Worm (Caenorhabditis elegans) whole organism, L4 larva: ENCODE data around the gene twk-13.

Experiments used
- D1046.2 ChIP-seq: fragments of 200-800 bp; sonication (Bioruptor generic); IDR thresholded peaks from 2 replicates; pipeline ENCODE4 v1.3.6; 2022; ENCODE audit warnings: missing genetic modification characterization, missing compliant biosample characterization
- F10B5.3 ChIP-seq: sonication (generic microtip); optimal IDR thresholded peaks from 2 replicates; lab custom pipeline; 2016; ENCODE audit warnings: mild to moderate bottlenecking, missing genetic modification characterization, missing compliant biosample characterization
- F26F4.8 ChIP-seq: fragments of 200-800 bp; sonication (Bioruptor generic); conservative IDR thresholded peaks from 2 replicates; pipeline ENCODE4 v1.3.6; 2022; ENCODE audit warnings: missing genetic modification characterization, missing compliant biosample characterization
- F37D6.2 ChIP-seq: sonication (generic microtip); optimal IDR thresholded peaks from 2 replicates; lab custom pipeline; 2016; ENCODE audit warnings: mild to moderate bottlenecking, missing genetic modification characterization, missing compliant biosample characterization
- F44E2.7 ChIP-seq: fragments of 200-800 bp; sonication (Bioruptor generic); IDR thresholded peaks from 2 replicates; pipeline ENCODE4 v2.1.2; 2022; ENCODE audit warnings: missing genetic modification characterization, missing compliant biosample characterization
- T20F7.1 ChIP-seq: fragments of 200-800 bp; sonication (Bioruptor generic); optimal IDR thresholded peaks from 2 replicates; lab custom pipeline; 2018; ENCODE audit warnings: mild to moderate bottlenecking, missing genetic modification characterization, missing compliant biosample characterization
- Y5F2A.4 ChIP-seq: fragments of 200-800 bp; sonication (Bioruptor generic); optimal IDR thresholded peaks from 2 replicates; lab custom pipeline; 2018; ENCODE audit warnings: mild to moderate bottlenecking, missing genetic modification characterization, missing compliant biosample characterization
- ZK337.2 ChIP-seq: fragments of 200-800 bp; sonication (Bioruptor generic); IDR thresholded peaks from 2 replicates; pipeline ENCODE4 v1.3.6; 2022; ENCODE audit warnings: missing genetic modification reagents, missing genetic modification characterization, missing compliant biosample characterization
- arid-1 ChIP-seq: fragments of 200-800 bp; sonication (Bioruptor generic); conservative IDR thresholded peaks from 2 replicates; pipeline ENCODE4 v1.3.6; 2022; ENCODE audit warnings: missing genetic modification reagents, missing genetic modification characterization, missing compliant biosample characterization
- ceh-20 ChIP-seq: fragments of 200-800 bp; sonication (Bioruptor generic); IDR thresholded peaks from 2 replicates; pipeline ENCODE4 v1.3.6; 2022; ENCODE audit warnings: missing genetic modification reagents, missing genetic modification characterization, missing compliant biosample characterization
- ceh-44 ChIP-seq: fragments of 200-800 bp; sonication (Bioruptor generic); IDR thresholded peaks from 2 replicates; pipeline ENCODE4 v1.3.6; 2022; ENCODE audit warnings: missing genetic modification reagents, missing genetic modification characterization, missing compliant biosample characterization
- ctbp-1 ChIP-seq: fragments of 200-800 bp; sonication (Bioruptor generic); IDR thresholded peaks from 2 replicates; pipeline ENCODE4 v1.3.6; 2022; ENCODE audit warnings: missing genetic modification reagents, missing genetic modification characterization, missing compliant biosample characterization
- daf-16 ChIP-seq, 3 experiments: sonication (generic microtip); optimal IDR thresholded peaks; 2 replicates each; lab custom pipeline; 2016 to 2017; ENCODE audit warnings: missing genetic modification characterization in 3 of 3, missing genetic modification reagents in 3 of 3, mild to moderate bottlenecking in 2 of 3, missing compliant biosample characterization in 2 of 3, missing biosample characterization in 1 of 3, moderate library complexity in 1 of 3
- dmd-9 ChIP-seq: fragments of 200-800 bp; sonication (Bioruptor generic); IDR thresholded peaks from 2 replicates; pipeline ENCODE4 v1.3.6; 2022; ENCODE audit warnings: missing genetic modification reagents, missing genetic modification characterization, missing compliant biosample characterization
- dpl-1 ChIP-seq: fragments of 150-350 bp; optimal IDR thresholded peaks from 2 replicates; lab custom pipeline; 2014; ENCODE audit warnings: missing biosample characterization, missing genetic modification reagents, missing genetic modification characterization
- duxl-1 ChIP-seq: sonication (generic microtip); optimal IDR thresholded peaks from 2 replicates; lab custom pipeline; 2016; ENCODE audit warnings: mild to moderate bottlenecking, missing genetic modification characterization, moderate library complexity, missing compliant biosample characterization; ENCODE audit not compliant: poor library complexity
- dve-1 ChIP-seq: sonication (generic microtip); optimal IDR thresholded peaks from 2 replicates; lab custom pipeline; 2017; ENCODE audit warnings: antibody characterized with exemption, mild to moderate bottlenecking, missing genetic modification characterization, missing compliant biosample characterization; ENCODE audit not compliant: insufficient read depth
- egl-27 ChIP-seq: sonication (generic microtip); optimal IDR thresholded peaks from 3 replicates; lab custom pipeline; 2017; ENCODE audit warnings: missing biosample characterization, missing genetic modification reagents, missing genetic modification characterization
- hif-1 ChIP-seq, 2 experiments: sonication (generic microtip); optimal IDR thresholded peaks; 2 replicates each; lab custom pipeline; 2016 to 2017; ENCODE audit warnings: missing compliant biosample characterization in 2 of 2, missing genetic modification characterization in 2 of 2, missing genetic modification reagents in 2 of 2, missing genotype in 2 of 2, mild to moderate bottlenecking in 1 of 2
- hlh-30 ChIP-seq: sonication (generic microtip); optimal IDR thresholded peaks from 2 replicates; lab custom pipeline; 2017; ENCODE audit warnings: antibody characterized with exemption, mild to moderate bottlenecking, missing genetic modification characterization, missing compliant biosample characterization; ENCODE audit not compliant: insufficient read depth
- hmg-1.1 ChIP-seq: fragments of 200-800 bp; sonication (Bioruptor generic); IDR thresholded peaks from 2 replicates; pipeline ENCODE4 v1.3.6; 2022; ENCODE audit warnings: missing genetic modification reagents, missing genetic modification characterization, missing compliant biosample characterization
- lim-7 ChIP-seq: fragments of 200-800 bp; sonication (Bioruptor generic); IDR thresholded peaks from 2 replicates; pipeline ENCODE4 v1.3.6; 2022; ENCODE audit warnings: missing genetic modification characterization, missing compliant biosample characterization
- lin-15B ChIP-seq: fragments of 150-350 bp; sonication (generic microtip); optimal IDR thresholded peaks from 3 replicates; lab custom pipeline; 2014; ENCODE audit warnings: missing biosample characterization, missing genetic modification characterization
- lir-3 ChIP-seq: sonication (generic microtip); optimal IDR thresholded peaks from 2 replicates; lab custom pipeline; 2016; ENCODE audit warnings: mild to moderate bottlenecking, missing genetic modification characterization, missing compliant biosample characterization
- lsy-2 ChIP-seq, 2 experiments: fragments of 150-350 bp in 1 of 2; sonication (generic microtip) in 1 of 2; optimal IDR thresholded peaks; 2 replicates each; lab custom pipeline; 2014 to 2017; ENCODE audit warnings: missing biosample characterization in 2 of 2, missing genetic modification characterization in 2 of 2
- nhr-11 ChIP-seq: fragments of 150-350 bp; optimal IDR thresholded peaks from 2 replicates; lab custom pipeline; 2014; ENCODE audit warnings: missing biosample characterization, missing genetic modification characterization
- nhr-48 ChIP-seq: sonication (generic microtip); optimal IDR thresholded peaks from 2 replicates; lab custom pipeline; 2016; ENCODE audit warnings: mild to moderate bottlenecking, missing genetic modification characterization, missing compliant biosample characterization
- nhr-77 ChIP-seq: fragments of 150-350 bp; optimal IDR thresholded peaks from 2 replicates; lab custom pipeline; 2014; ENCODE audit warnings: missing biosample characterization, missing genetic modification characterization
- pha-4 ChIP-seq, 2 experiments: fragments of 150-350 bp in 1 of 2; fragments of 200-800 bp in 1 of 2; sonication (Bioruptor generic) in 1 of 2; IDR thresholded peaks in 1 of 2; optimal IDR thresholded peaks in 1 of 2; 2 replicates each; pipeline versions ENCODE4 v1.3.6 to Lab custom; 2014 to 2022; ENCODE audit warnings: missing genetic modification characterization in 2 of 2, missing genetic modification reagents in 2 of 2, missing biosample characterization in 1 of 2, missing compliant biosample characterization in 1 of 2
- php-3 ChIP-seq: fragments of 200-800 bp; sonication (Bioruptor generic); IDR thresholded peaks from 2 replicates; pipeline ENCODE4 v1.3.6; 2022; ENCODE audit warnings: missing genetic modification reagents, missing genetic modification characterization, missing compliant biosample characterization
- rbr-2 ChIP-seq: sonication (generic microtip); optimal IDR thresholded peaks from 2 replicates; lab custom pipeline; 2016; ENCODE audit warnings: missing genotype, missing genetic modification characterization, missing compliant biosample characterization
- sdz-12 ChIP-seq: fragments of 200-800 bp; sonication (Bioruptor generic); optimal IDR thresholded peaks from 2 replicates; lab custom pipeline; 2018; ENCODE audit warnings: mild to moderate bottlenecking, missing genetic modification characterization, missing compliant biosample characterization
- set-16 ChIP-seq: fragments of 200-800 bp; sonication (Bioruptor generic); IDR thresholded peaks from 2 replicates; pipeline ENCODE4 v1.3.6; 2022; ENCODE audit warnings: missing genetic modification reagents, missing genetic modification characterization, missing compliant biosample characterization
- spr-1 ChIP-seq: sonication (generic microtip); optimal IDR thresholded peaks from 2 replicates; lab custom pipeline; 2016; ENCODE audit warnings: mild to moderate bottlenecking, missing genetic modification characterization, missing compliant biosample characterization
- spr-3 ChIP-seq: fragments of 200-800 bp; sonication (Bioruptor generic); optimal IDR thresholded peaks from 2 replicates; lab custom pipeline; 2018; ENCODE audit warnings: mild to moderate bottlenecking, missing genetic modification characterization, missing compliant biosample characterization
- tag-97 ChIP-seq: fragments of 200-800 bp; sonication (Bioruptor generic); IDR thresholded peaks from 2 replicates; pipeline ENCODE4 v1.3.6; 2022; ENCODE audit warnings: missing genetic modification characterization, missing compliant biosample characterization
- unc-130 ChIP-seq: sonication (generic microtip); optimal IDR thresholded peaks from 2 replicates; lab custom pipeline; 2016; ENCODE audit warnings: missing genetic modification reagents, missing genetic modification characterization, missing compliant biosample characterization
- unc-39 ChIP-seq: sonication (generic microtip); optimal IDR thresholded peaks from 2 replicates; lab custom pipeline; 2017; ENCODE audit warnings: missing biosample characterization, missing genetic modification characterization
- unc-62 ChIP-seq, 3 experiments: fragments of 150-350 bp in 1 of 3; sonication (generic microtip); optimal IDR thresholded peaks in 2 of 3; peaks in 1 of 3; 1 replicate in 1 of 3; 2 replicates in 2 of 3; lab custom pipeline; 2014 to 2017; ENCODE audit warnings: missing biosample characterization in 3 of 3, missing genetic modification characterization in 3 of 3, missing genetic modification reagents in 3 of 3, missing genotype in 1 of 3
- ztf-7 ChIP-seq: fragments of 150-350 bp; optimal IDR thresholded peaks from 2 replicates; lab custom pipeline; 2014; ENCODE audit warnings: missing biosample characterization, missing genetic modification characterization

The twk-13 gene

DNA sequence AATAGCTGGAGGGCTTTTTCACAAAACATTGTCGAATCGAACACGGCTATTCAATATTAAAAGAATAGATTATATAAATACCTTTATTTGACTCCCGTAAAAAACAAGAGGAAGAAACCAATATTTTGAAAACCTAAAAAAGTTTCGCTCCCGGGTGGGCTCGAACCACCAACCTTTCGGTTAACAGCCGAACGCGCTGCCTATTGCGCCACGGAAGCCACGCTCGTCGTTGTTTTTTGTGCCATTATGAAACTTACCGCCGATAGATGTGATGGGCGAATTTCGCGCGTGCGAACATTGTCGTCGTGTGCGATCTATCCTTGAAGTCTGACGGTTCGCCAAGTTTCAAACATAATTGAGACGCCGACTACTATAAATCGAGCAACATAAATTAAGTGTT, 6.0 kb downstream of the twk-13 start:
- TF ChIP-seq nhr-11 (tag; lab: Kevin White, UChicago): peak; percentile 10
- no peak for TF ChIP-seq egl-27 (tag; lab: Kevin White, UChicago)
- no peak for TF ChIP-seq spr-1
- TF ChIP-seq F10B5.3 (tag; lab: Kevin White, UChicago): peak; percentile 3
- no peak for TF ChIP-seq tag-97 (GFP tag; lab: Robert Waterston, UW)
- TF ChIP-seq F37D6.2 (tag; lab: Kevin White, UChicago): no peak
- peak; percentile 72 for TF ChIP-seq lim-7
- TF ChIP-seq ceh-44 (GFP tag; lab: Robert Waterston, UW): peak; percentile 33; the same call in 1 of the 2 replicates
- TF ChIP-seq ctbp-1 (GFP tag; lab: Robert Waterston, UW): peak; percentile 68; the same call in 1 of the 2 replicates
- peak; percentile 42 for TF ChIP-seq hlh-30 (tag; lab: Kevin White, UChicago)
- TF ChIP-seq spr-3 (GFP tag; lab: Kevin White, UChicago): peak; percentile 45
- no peak for TF ChIP-seq set-16
- TF ChIP-seq dmd-9 (GFP tag; lab: Robert Waterston, UW): 0 out of 2 replicates have a peak, but pooled peaks have one; percentile 56
- no peak for TF ChIP-seq duxl-1 (tag; lab: Kevin White, UChicago)
- no peak for TF ChIP-seq ztf-7 (tag; lab: Kevin White, UChicago)
- TF ChIP-seq F44E2.7 (GFP tag; lab: Robert Waterston, UW): no peak
- TF ChIP-seq lir-3: no peak
- no peak for TF ChIP-seq rbr-2 (tag; lab: Kevin White, UChicago)
- 0 out of 2 replicates have a peak, but pooled peaks have one; percentile 13 for TF ChIP-seq F26F4.8 (GFP tag; lab: Robert Waterston, UW)
- no peak for TF ChIP-seq unc-39
- TF ChIP-seq sdz-12 (GFP tag; lab: Kevin White, UChicago): peak; percentile 37
- TF ChIP-seq dpl-1 (GFP tag; lab: Kevin White, UChicago): peak; percentile 26
- TF ChIP-seq nhr-77 (tag; lab: Kevin White, UChicago): no peak
- TF ChIP-seq ZK337.2 (GFP tag; lab: Robert Waterston, UW): 0 out of 2 replicates have a peak, but pooled peaks have one; percentile 22
- peak; percentile 73 for TF ChIP-seq hmg-1.1 (GFP tag; lab: Robert Waterston, UW)
- TF ChIP-seq Y5F2A.4 (GFP tag; lab: Kevin White, UChicago): no peak
- TF ChIP-seq lsy-2 (tag; optimal IDR thresholded peaks at IDR 0.05; lab: Kevin White, UChicago): peak in 1 of 2 experiments; percentile 40
- TF ChIP-seq T20F7.1 (GFP tag; lab: Kevin White, UChicago): no peak
- TF ChIP-seq unc-130 (GFP tag; lab: Kevin White, UChicago): peak; percentile 53
- TF ChIP-seq php-3 (GFP tag; lab: Robert Waterston, UW): no peak
- no peak for TF ChIP-seq lin-15B (tag; lab: Kevin White, UChicago)
- TF ChIP-seq D1046.2: 0 out of 2 replicates have a peak, but pooled peaks have one; percentile 5
- peak in 1 of 2 experiments; percentile 18 for TF ChIP-seq daf-16 (GFP tag; optimal IDR thresholded peaks at IDR 0.05; lab: Kevin White, UChicago)
- TF ChIP-seq daf-16 (tag; optimal IDR thresholded peaks at IDR 0.05; lab: Kevin White, UChicago): no peak
- TF ChIP-seq ceh-20: 0 out of 2 replicates have a peak, but pooled peaks have one; percentile 17
- TF ChIP-seq arid-1: peak; percentile 51; the same call in 1 of the 2 replicates
- peak; percentile 44; the same call in 1 of the 2 replicates for TF ChIP-seq pha-4 (GFP tag; IDR thresholded peaks at IDR 0.05; lab: Robert Waterston, UW)
- no peak for TF ChIP-seq pha-4 (tag; optimal IDR thresholded peaks at IDR 0.05; lab: Kevin White, UChicago)
- no peak for TF ChIP-seq dve-1 (tag; lab: Kevin White, UChicago)
- TF ChIP-seq hif-1 (tag; optimal IDR thresholded peaks at IDR 0.05; lab: Kevin White, UChicago): peak in 1 of 2 experiments; percentile 24

DNA sequence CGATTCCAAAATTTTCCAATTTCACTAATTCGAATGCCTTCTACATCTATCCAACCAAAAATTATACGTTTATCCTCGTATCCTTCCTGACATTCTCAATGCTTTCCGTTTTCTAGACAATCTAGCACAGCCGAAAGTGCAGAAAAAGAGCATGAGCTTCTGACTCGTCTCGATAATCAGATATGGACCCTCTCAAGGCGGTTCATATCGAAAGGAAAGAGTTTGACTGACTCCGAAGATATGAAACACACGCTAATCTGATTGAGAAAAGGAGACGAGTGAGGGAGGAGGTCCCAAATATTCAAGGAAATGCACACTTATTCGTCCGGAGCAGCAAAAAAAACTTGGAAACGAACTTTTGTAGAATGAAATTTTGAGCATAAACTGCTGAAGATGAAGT, 8.6 kb downstream of the twk-13 start:
- TF ChIP-seq unc-62 (GFP tag; optimal IDR thresholded peaks at IDR 0.05 in 1 of 2; lab: Kevin White, UChicago) (peak in 1 of 2 experiments; percentile 86), unc-62 (tag; optimal IDR thresholded peaks at IDR 0.05; lab: Kevin White, UChicago) (no peak), nhr-48 (tag; lab: Kevin White, UChicago) (no peak)
